Worm (Caenorhabditis elegans) whole organism, mixed stage, embryonic: Measurements from ENCODE around the gene dpy-18.

Source experiments
- bed-3 ChIP-seq: fragments of 200-800 bp; sonication (Bioruptor generic); optimal IDR thresholded peaks from 3 replicates; lab custom pipeline; 2018; ENCODE audit warnings: mild to moderate bottlenecking, missing genetic modification characterization, moderate library complexity, missing compliant biosample characterization
- blmp-1 ChIP-seq: fragments of 150-350 bp; optimal IDR thresholded peaks from 2 replicates; lab custom pipeline; 2014; ENCODE audit warnings: missing biosample characterization, missing genetic modification characterization
- ceh-39 ChIP-seq: fragments of 150-350 bp; optimal IDR thresholded peaks from 2 replicates; lab custom pipeline; 2014; ENCODE audit warnings: missing biosample characterization, missing genetic modification characterization
- ceh-43 ChIP-seq: fragments of 200-800 bp; sonication (Bioruptor generic); optimal IDR thresholded peaks from 2 replicates; lab custom pipeline; 2018; ENCODE audit warnings: mild to moderate bottlenecking, missing genetic modification characterization, moderate library complexity, missing compliant biosample characterization
- ceh-83 ChIP-seq: fragments of 200-800 bp; sonication (Bioruptor generic); optimal IDR thresholded peaks from 2 replicates; lab custom pipeline; 2018; ENCODE audit warnings: mild to moderate bottlenecking, missing genetic modification characterization, missing compliant biosample characterization
- ces-1 ChIP-seq: fragments of 150-350 bp; optimal IDR thresholded peaks from 2 replicates; lab custom pipeline; 2014; ENCODE audit warnings: missing biosample characterization, missing genetic modification reagents, missing genetic modification characterization
- drap-1 ChIP-seq: fragments of 200-800 bp; sonication (Bioruptor generic); optimal IDR thresholded peaks from 3 replicates; lab custom pipeline; 2018; ENCODE audit warnings: mild to moderate bottlenecking, missing genetic modification characterization, missing compliant biosample characterization
- elt-1 ChIP-seq: sonication (generic microtip); optimal IDR thresholded peaks from 2 replicates; lab custom pipeline; 2017; ENCODE audit warnings: missing genetic modification characterization, mild to moderate bottlenecking, missing compliant biosample characterization, antibody characterized with exemption, moderate library complexity, borderline replicate concordance; ENCODE audit not compliant: insufficient read depth
- ham-2 ChIP-seq: fragments of 200-800 bp; sonication (Bioruptor generic); optimal IDR thresholded peaks from 2 replicates; lab custom pipeline; 2018; ENCODE audit warnings: mild to moderate bottlenecking, missing genetic modification characterization, missing compliant biosample characterization
- hlh-1 ChIP-seq: fragments of 150-350 bp; optimal IDR thresholded peaks from 2 replicates; lab custom pipeline; 2014; ENCODE audit warnings: missing biosample characterization, missing genetic modification reagents, missing genetic modification characterization
- lsy-2 ChIP-seq: fragments of 150-350 bp; optimal IDR thresholded peaks from 2 replicates; lab custom pipeline; 2014; ENCODE audit warnings: missing biosample characterization, missing genetic modification characterization
- mep-1 ChIP-seq: fragments of 150-350 bp; optimal IDR thresholded peaks from 2 replicates; lab custom pipeline; 2017; ENCODE audit warnings: missing biosample characterization, missing genetic modification reagents, missing genetic modification characterization, inconsistent platforms
- mls-2 ChIP-seq: sonication (generic microtip); optimal IDR thresholded peaks from 2 replicates; lab custom pipeline; 2016; ENCODE audit warnings: mild to moderate bottlenecking, missing genetic modification characterization, moderate library complexity, missing compliant biosample characterization
- nhr-237 ChIP-seq: fragments of 150-350 bp; optimal IDR thresholded peaks from 2 replicates; lab custom pipeline; 2014; ENCODE audit warnings: missing biosample characterization, missing genetic modification characterization
- nhr-28 ChIP-seq: fragments of 150-350 bp; optimal IDR thresholded peaks from 2 replicates; lab custom pipeline; 2014; ENCODE audit warnings: missing biosample characterization, missing genetic modification characterization
- nhr-76 ChIP-seq: sonication (generic microtip); optimal IDR thresholded peaks from 2 replicates; lab custom pipeline; 2017; ENCODE audit warnings: missing biosample characterization, missing genetic modification characterization
- sem-2 ChIP-seq: fragments of 200-800 bp; sonication (Bioruptor generic); optimal IDR thresholded peaks from 2 replicates; lab custom pipeline; 2018; ENCODE audit warnings: mild to moderate bottlenecking, missing genetic modification characterization, missing compliant biosample characterization
- snpc-4 ChIP-seq: fragments of 150-350 bp; optimal IDR thresholded peaks from 2 replicates; lab custom pipeline; 2014; ENCODE audit warnings: missing biosample characterization, missing genetic modification characterization
- sptf-1 ChIP-seq: sonication (generic microtip); optimal IDR thresholded peaks from 2 replicates; lab custom pipeline; 2017; ENCODE audit warnings: mild to moderate bottlenecking, missing genetic modification characterization, moderate library complexity, missing compliant biosample characterization
- unc-62 ChIP-seq: fragments of 150-350 bp; optimal IDR thresholded peaks from 2 replicates; lab custom pipeline; 2014; ENCODE audit warnings: missing biosample characterization, missing genetic modification reagents, missing genetic modification characterization
- zip-8 ChIP-seq: fragments of 150-350 bp; optimal IDR thresholded peaks from 2 replicates; lab custom pipeline; 2014; ENCODE audit warnings: missing biosample characterization, missing genetic modification characterization
- ztf-11 ChIP-seq: fragments of 150-350 bp; optimal IDR thresholded peaks from 2 replicates; lab custom pipeline; 2014; ENCODE audit warnings: missing biosample characterization, missing genetic modification characterization

dpy-18 gene

ce11 chrIII:11402717-11403116, 24.9 kb upstream of the dpy-18 start, which contains the start of gene Y47D3B.12:
TSS of gene Y47D3B.12 (plus strand) at chrIII:11403017.
- no peak for TF ChIP-seq blmp-1
- no peak for TF ChIP-seq ztf-11 (tag; lab: Kevin White, UChicago)
- TF ChIP-seq zip-8, result no peak
- TF ChIP-seq ceh-39 (tag; lab: Kevin White, UChicago), result no peak
- TF ChIP-seq hlh-1 (tag; lab: Kevin White, UChicago), result no peak
- TF ChIP-seq snpc-4 (tag; lab: Kevin White, UChicago), result no peak

DNA sequence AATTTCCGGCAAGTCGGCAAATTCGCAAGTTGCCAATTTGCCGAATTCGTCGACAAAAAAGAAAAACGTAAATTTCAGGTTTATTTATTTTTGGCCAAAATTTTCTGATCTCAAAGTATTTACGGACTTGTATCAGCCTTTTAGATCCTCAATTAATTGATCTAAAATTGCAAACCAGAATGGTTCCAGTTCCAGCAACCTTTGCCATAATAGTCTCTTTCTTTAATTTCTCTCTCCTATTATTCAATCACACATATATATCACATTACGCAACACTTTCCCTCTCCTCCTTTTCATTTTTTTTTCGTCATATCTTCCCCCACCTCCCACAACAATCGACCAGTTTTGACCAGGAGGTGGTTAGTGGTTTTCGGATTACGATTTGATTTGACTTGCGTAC, 19.7 kb upstream of the dpy-18 start, which contains the start of gene Y47D3B.3:
Gene Y47D3B.3, plus strand, starts transcription at position 301 of the 400 bp plus-strand sequence.
- peak; percentile 75 for TF ChIP-seq zip-8
- no peak for TF ChIP-seq ceh-83 (GFP tag; lab: Kevin White, UChicago)

ce11 chrIII:11393162-11393561, 15.4 kb upstream of the dpy-18 start, which contains the start of gene nlp-21:
TSS of gene nlp-21 (minus strand) at chrIII:11393262.
- TF ChIP-seq bed-3 (GFP tag; lab: Kevin White, UChicago) (no peak), nhr-28 (tag; lab: Kevin White, UChicago) (no peak)

DNA sequence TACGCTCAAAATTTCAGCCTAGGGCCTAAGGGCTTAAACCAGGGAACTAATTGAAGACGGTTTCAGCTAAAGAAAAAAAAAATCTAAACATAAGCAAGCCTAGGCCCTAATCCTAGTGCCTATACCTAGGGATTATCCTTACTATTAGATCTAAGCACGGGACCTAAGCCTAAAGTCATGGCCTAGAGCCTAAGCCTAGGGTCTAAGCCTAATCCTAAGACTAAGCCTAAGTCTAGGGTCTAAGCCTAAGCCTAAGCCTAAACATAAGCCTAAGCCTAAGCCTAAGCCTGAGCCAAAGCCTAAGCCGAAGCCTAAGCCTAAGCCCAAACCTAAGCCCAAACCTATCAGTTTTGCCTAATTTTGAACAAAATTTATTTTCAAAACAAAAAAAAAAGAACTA, 15.0 kb upstream of the dpy-18 start:
- TF ChIP-seq lsy-2 (tag; lab: Kevin White, UChicago) (no peak), snpc-4 (tag; lab: Kevin White, UChicago) (no peak), ceh-39 (tag; lab: Kevin White, UChicago) (no peak), bed-3 (GFP tag; lab: Kevin White, UChicago) (no peak), mls-2 (tag; lab: Kevin White, UChicago) (no peak), sem-2 (GFP tag; lab: Kevin White, UChicago) (no peak), unc-62 (GFP tag; lab: Kevin White, UChicago) (no peak), ceh-83 (GFP tag; lab: Kevin White, UChicago) (no peak)

- peak; percentile 65 for TF ChIP-seq ces-1 (GFP tag; lab: Kevin White, UChicago)
- no peak for TF ChIP-seq drap-1 (GFP tag; lab: Kevin White, UChicago)
These were observed 14.1 kb upstream of the dpy-18 start for ce11 chrIII:11391601-11392520.

DNA sequence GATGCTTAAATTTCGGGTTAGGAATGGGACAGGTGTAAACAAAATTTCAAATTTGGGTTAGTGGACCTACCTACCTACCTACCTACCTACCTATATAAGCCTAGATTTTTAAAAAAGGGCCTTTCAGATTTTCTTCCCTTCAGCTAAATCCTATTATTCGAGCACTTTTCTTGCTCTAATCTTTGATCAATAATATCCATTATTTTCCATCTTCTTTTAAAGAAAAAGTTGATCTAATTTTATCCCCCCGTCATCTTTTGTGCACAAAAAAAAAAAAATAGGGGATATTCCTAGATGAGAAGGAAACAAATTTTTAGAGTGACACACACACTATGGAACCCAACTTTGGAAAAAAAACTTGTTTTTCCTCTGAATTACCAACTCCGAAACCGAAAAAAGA, 13.1 kb upstream of the dpy-18 start:
- TF ChIP-seq ces-1 (GFP tag; lab: Kevin White, UChicago) (peak; percentile 55), elt-1 (tag; lab: Kevin White, UChicago) (no peak), ceh-43 (GFP tag; lab: Kevin White, UChicago) (no peak), nhr-76 (tag; lab: Kevin White, UChicago) (no peak)

DNA sequence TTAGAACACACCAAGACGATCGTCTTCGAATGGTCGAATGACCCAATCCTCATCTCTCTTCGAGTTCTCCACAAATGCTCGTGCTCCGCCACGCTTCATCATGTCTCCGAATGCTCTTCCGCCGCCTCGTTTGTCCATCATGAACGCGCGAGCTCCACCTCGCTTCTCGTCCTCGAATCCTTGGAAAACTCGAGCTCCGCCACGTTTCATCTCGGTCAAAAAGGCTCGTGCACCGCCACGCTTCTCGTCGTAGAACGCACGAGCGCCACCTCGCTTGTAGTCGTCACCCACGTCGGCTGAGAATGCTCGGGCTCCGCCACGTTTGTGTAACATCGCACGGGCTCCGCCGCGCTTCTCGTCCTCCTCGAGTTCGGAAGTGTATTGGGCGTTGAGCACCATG, 11.6 kb upstream of the dpy-18 start:
- no peak for TF ChIP-seq sptf-1 (tag; lab: Kevin White, UChicago)
- no peak for TF ChIP-seq snpc-4 (tag; lab: Kevin White, UChicago)
- no peak for TF ChIP-seq ceh-43 (GFP tag; lab: Kevin White, UChicago)
- no peak for TF ChIP-seq nhr-237
- no peak for TF ChIP-seq mep-1
- TF ChIP-seq zip-8, result no peak
- no peak for TF ChIP-seq ceh-83 (GFP tag; lab: Kevin White, UChicago)
- TF ChIP-seq ham-2 (GFP tag; lab: Kevin White, UChicago), result no peak

- TF ChIP-seq ceh-39 (tag; lab: Kevin White, UChicago) (no peak), elt-1 (tag; lab: Kevin White, UChicago) (peak; percentile 47)
These were observed 4.1 kb upstream of the dpy-18 start, which contains the start of gene subs-4 for ce11 chrIII:11381922-11382321. TSS of gene subs-4 (plus strand) at chrIII:11382222.
